Fruit fly (Drosophila melanogaster) whole organism, embryonic: ENCODE measurements around the gene CG33483.

Source experiments
- ATbp ChIP-seq: fragments of 200-800 bp; sonication (Bioruptor generic); optimal IDR thresholded peaks from 2 replicates; lab custom pipeline; 2017; ENCODE audit warnings: missing biosample characterization, mild to moderate bottlenecking, missing genetic modification characterization, missing genetic modification reagents
- Aef1 ChIP-seq: fragments of 200-800 bp; sonication (Bioruptor generic); IDR thresholded peaks from 3 replicates; pipeline ENCODE4 v1.3.6; 2022; ENCODE audit warnings: missing biosample characterization, missing genetic modification characterization
- Bteb2 ChIP-seq: fragments of 200-800 bp; sonication (Bioruptor generic); optimal IDR thresholded peaks from 2 replicates; lab custom pipeline; 2016; ENCODE audit warnings: missing biosample characterization, missing genetic modification characterization
- CG12769 ChIP-seq: fragments of 200-800 bp; sonication (Bioruptor generic); optimal IDR thresholded peaks from 2 replicates; lab custom pipeline; 2019; ENCODE audit warnings: missing biosample characterization, mild to moderate bottlenecking, missing genetic modification characterization, moderate library complexity
- CG14710 ChIP-seq: fragments of 200-800 bp; sonication (Bioruptor generic); optimal IDR thresholded peaks from 3 replicates; lab custom pipeline; 2019; ENCODE audit warnings: missing biosample characterization, mild to moderate bottlenecking, missing genetic modification characterization, moderate library complexity
- CG1603 ChIP-seq: fragments of 200-800 bp; sonication (Bioruptor generic); optimal IDR thresholded peaks from 2 replicates; lab custom pipeline; 2019; ENCODE audit warnings: missing biosample characterization, mild to moderate bottlenecking, missing genetic modification characterization, moderate library complexity
- CG17385 ChIP-seq: fragments of 200-800 bp; sonication (Bioruptor generic); optimal IDR thresholded peaks from 3 replicates; lab custom pipeline; 2018; ENCODE audit warnings: missing biosample characterization, mild to moderate bottlenecking, missing genetic modification characterization
- CG1792 ChIP-seq: fragments of 200-800 bp; sonication (Bioruptor generic); optimal IDR thresholded peaks from 2 replicates; lab custom pipeline; 2016; ENCODE audit warnings: missing biosample characterization, missing genetic modification characterization
- CG18764 ChIP-seq: fragments of 200-800 bp; sonication (Bioruptor generic); optimal IDR thresholded peaks from 3 replicates; lab custom pipeline; 2016; ENCODE audit warnings: missing biosample characterization, missing genetic modification characterization
- CG2129 ChIP-seq: fragments of 200-800 bp; sonication (Bioruptor generic); IDR thresholded peaks from 2 replicates; pipeline ENCODE4 v1.3.6; 2022; ENCODE audit warnings: missing biosample characterization, missing genetic modification characterization; ENCODE audit not compliant: partially characterized antibody
- CG31441 ChIP-seq: fragments of 200-800 bp; sonication (Bioruptor generic); IDR thresholded peaks from 2 replicates; pipeline ENCODE4 v1.3.6; 2022; ENCODE audit warnings: missing biosample characterization, missing genetic modification characterization
- CG33213 ChIP-seq: fragments of 200-800 bp; sonication (Bioruptor generic); optimal IDR thresholded peaks from 3 replicates; lab custom pipeline; 2016; ENCODE audit warnings: missing biosample characterization, missing genetic modification characterization
- CG4282 ChIP-seq: fragments of 200-800 bp; sonication (Bioruptor generic); optimal IDR thresholded peaks from 2 replicates; lab custom pipeline; 2016; ENCODE audit warnings: missing biosample characterization, missing genetic modification characterization
- CG4617 ChIP-seq: fragments of 200-800 bp; sonication (Bioruptor generic); optimal IDR thresholded peaks from 3 replicates; lab custom pipeline; 2016; ENCODE audit warnings: missing biosample characterization, missing genetic modification characterization, borderline replicate concordance
- CG5180 ChIP-seq: fragments of 200-800 bp; sonication (Bioruptor generic); optimal IDR thresholded peaks from 3 replicates; lab custom pipeline; 2017; ENCODE audit warnings: missing biosample characterization, missing genetic modification characterization, mild to moderate bottlenecking, moderate library complexity, missing genetic modification reagents
- CG6683 ChIP-seq: fragments of 200-800 bp; sonication (Bioruptor generic); optimal IDR thresholded peaks from 2 replicates; lab custom pipeline; 2017; ENCODE audit warnings: missing biosample characterization, mild to moderate bottlenecking, missing genetic modification characterization, missing genetic modification reagents
- CG8290 ChIP-seq, 3 experiments: fragments of 200-800 bp; sonication (Bioruptor generic); optimal IDR thresholded peaks; 2 replicates each; lab custom pipeline; 2016 to 2019; ENCODE audit warnings: missing biosample characterization in 3 of 3, missing genetic modification characterization in 3 of 3, mild to moderate bottlenecking in 2 of 3, moderate library complexity in 1 of 3
- CG9932 ChIP-seq: fragments of 200-800 bp; sonication (Bioruptor generic); IDR thresholded peaks from 2 replicates; pipeline ENCODE4 v1.3.6; 2022; ENCODE audit warnings: missing biosample characterization, missing genetic modification characterization
- CHES-1-like ChIP-seq: fragments of 200-800 bp; sonication (Bioruptor generic); optimal IDR thresholded peaks from 2 replicates; lab custom pipeline; 2016; ENCODE audit warnings: missing biosample characterization, missing genetic modification characterization
- Dip2 ChIP-seq: fragments of 200-800 bp; sonication (Bioruptor generic); IDR thresholded peaks from 2 replicates; pipeline ENCODE4 v1.3.6; 2022; ENCODE audit warnings: missing biosample characterization, missing genetic modification characterization
- Dip3 ChIP-seq: fragments of 200-800 bp; sonication (Bioruptor generic); optimal IDR thresholded peaks from 3 replicates; lab custom pipeline; 2016; ENCODE audit warnings: missing biosample characterization, missing genetic modification characterization
- Elba2 ChIP-seq: fragments of 200-800 bp; sonication (Bioruptor generic); optimal IDR thresholded peaks from 3 replicates; lab custom pipeline; 2016; ENCODE audit warnings: missing biosample characterization, missing genetic modification characterization
- HmgD ChIP-seq: fragments of 200-800 bp; sonication (Bioruptor generic); optimal IDR thresholded peaks from 3 replicates; lab custom pipeline; 2016; ENCODE audit warnings: missing biosample characterization, missing genetic modification characterization
- Lhr ChIP-seq: fragments of 200-800 bp; sonication (Bioruptor generic); optimal IDR thresholded peaks from 3 replicates; lab custom pipeline; 2017; ENCODE audit warnings: mild to moderate bottlenecking, missing biosample characterization, missing genetic modification reagents, missing genetic modification characterization
- MESR4 ChIP-seq: fragments of 200-800 bp; sonication (Bioruptor generic); optimal IDR thresholded peaks from 2 replicates; lab custom pipeline; 2018; ENCODE audit warnings: missing biosample characterization, mild to moderate bottlenecking, missing genetic modification characterization, moderate library complexity
- Mrtf ChIP-seq: fragments of 200-800 bp; sonication (Bioruptor generic); IDR thresholded peaks from 3 replicates; pipeline ENCODE4 v1.3.6; 2022; ENCODE audit warnings: missing biosample characterization, missing genetic modification characterization
- Myb ChIP-seq: fragments of 200-800 bp; sonication (Bioruptor generic); optimal IDR thresholded peaks from 2 replicates; lab custom pipeline; 2016; ENCODE audit warnings: missing biosample characterization, missing genetic modification characterization
- NC2β ChIP-seq: fragments of 200-800 bp; sonication (Bioruptor generic); optimal IDR thresholded peaks from 2 replicates; lab custom pipeline; 2016; ENCODE audit warnings: missing biosample characterization, missing genetic modification characterization
- NK7.1 ChIP-seq: fragments of 200-800 bp; sonication (Bioruptor generic); optimal IDR thresholded peaks from 3 replicates; lab custom pipeline; 2016; ENCODE audit warnings: missing biosample characterization, missing genetic modification characterization
- Nf-YC ChIP-seq: fragments of 200-800 bp; optimal IDR thresholded peaks from 3 replicates; lab custom pipeline; 2019; ENCODE audit warnings: missing biosample characterization, mild to moderate bottlenecking, missing genetic modification characterization, moderate library complexity
- Ravus ChIP-seq: fragments of 200-800 bp; sonication (Bioruptor generic); IDR thresholded peaks from 2 replicates; pipeline ENCODE4 v1.3.6; 2022; ENCODE audit warnings: missing biosample characterization, missing genetic modification characterization
- amos ChIP-seq: fragments of 200-800 bp; sonication (Bioruptor generic); IDR thresholded peaks from 2 replicates; pipeline ENCODE4 v1.3.6; 2022; ENCODE audit warnings: missing biosample characterization, missing genetic modification characterization; ENCODE audit not compliant: partially characterized antibody
- cato ChIP-seq: fragments of 200-800 bp; sonication (Bioruptor generic); optimal IDR thresholded peaks from 2 replicates; lab custom pipeline; 2016; ENCODE audit warnings: missing biosample characterization, missing genetic modification characterization, borderline replicate concordance
- croc ChIP-seq: fragments of 200-800 bp; sonication (Bioruptor generic); conservative IDR thresholded peaks from 3 replicates; pipeline ENCODE4 v1.3.6; 2022; ENCODE audit warnings: missing biosample characterization, missing genetic modification characterization
- cwo ChIP-seq: fragments of 200-800 bp; sonication (Bioruptor generic); optimal IDR thresholded peaks from 3 replicates; lab custom pipeline; 2017; ENCODE audit warnings: missing biosample characterization, missing genetic modification characterization, mild to moderate bottlenecking, moderate library complexity, missing genetic modification reagents
- fd64A ChIP-seq: fragments of 200-800 bp; sonication (Bioruptor generic); optimal IDR thresholded peaks from 3 replicates; lab custom pipeline; 2018; ENCODE audit warnings: missing biosample characterization, mild to moderate bottlenecking, missing genetic modification characterization
- gcm ChIP-seq: fragments of 200-800 bp; sonication (Bioruptor generic); optimal IDR thresholded peaks from 2 replicates; lab custom pipeline; 2019; ENCODE audit warnings: missing biosample characterization, mild to moderate bottlenecking, missing genetic modification characterization, moderate library complexity
- gsb ChIP-seq: fragments of 200-800 bp; sonication (Bioruptor generic); IDR thresholded peaks from 2 replicates; pipeline ENCODE4 v1.3.6; 2022; ENCODE audit warnings: missing biosample characterization, missing genetic modification characterization
- her ChIP-seq: fragments of 200-800 bp; sonication (Bioruptor generic); optimal IDR thresholded peaks from 2 replicates; lab custom pipeline; 2016; ENCODE audit warnings: missing biosample characterization, missing genetic modification characterization
- klu ChIP-seq: fragments of 200-800 bp; sonication (Bioruptor generic); IDR thresholded peaks from 2 replicates; pipeline ENCODE4 v1.3.6; 2022; ENCODE audit warnings: missing biosample characterization, missing genetic modification characterization
- maf-S ChIP-seq: fragments of 200-800 bp; sonication (Bioruptor generic); optimal IDR thresholded peaks from 2 replicates; lab custom pipeline; 2016; ENCODE audit warnings: missing biosample characterization, missing genetic modification characterization
- nerfin-1 ChIP-seq: fragments of 200-800 bp; sonication (Bioruptor generic); optimal IDR thresholded peaks from 3 replicates; lab custom pipeline; 2019; ENCODE audit warnings: missing biosample characterization, mild to moderate bottlenecking, missing genetic modification characterization, moderate library complexity
- nmo ChIP-seq: fragments of 200-800 bp; sonication (Bioruptor generic); optimal IDR thresholded peaks from 2 replicates; lab custom pipeline; 2018; ENCODE audit warnings: missing biosample characterization, mild to moderate bottlenecking, missing genetic modification characterization, moderate library complexity
- psq ChIP-seq: fragments of 200-800 bp; sonication (Bioruptor generic); optimal IDR thresholded peaks from 2 replicates; lab custom pipeline; 2017; ENCODE audit warnings: missing biosample characterization, missing genetic modification characterization
- pzg ChIP-seq: fragments of 200-800 bp; sonication (Bioruptor generic); optimal IDR thresholded peaks from 3 replicates; lab custom pipeline; 2018; ENCODE audit warnings: missing biosample characterization, mild to moderate bottlenecking, missing genetic modification characterization, moderate library complexity
- tap ChIP-seq: fragments of 200-800 bp; optimal IDR thresholded peaks from 3 replicates; lab custom pipeline; 2019; ENCODE audit warnings: missing biosample characterization, mild to moderate bottlenecking, missing genetic modification characterization, moderate library complexity
- wor ChIP-seq: fragments of 200-800 bp; sonication (Bioruptor generic); IDR thresholded peaks from 2 replicates; pipeline ENCODE4 v1.3.6; 2022; ENCODE audit warnings: missing biosample characterization, missing genetic modification characterization

Gene CG33483

dm6 chr3R:30888550-30889259 lies 13.3 kb downstream of the CG33483 start, which contains the start of gene Sap-r (continued):
- TF ChIP-seq Elba2 (no peak), CG1603 (tag; lab: Kevin White, UChicago) (peak; percentile 85), MESR4 (GFP tag; lab: Kevin White, UChicago) (peak; percentile 96), NC2β (GFP tag; lab: Kevin White, UChicago) (peak; percentile 45), pzg (GFP tag; lab: Kevin White, UChicago) (peak; percentile 98), CG2129 (0 out of 2 replicates have a peak, but pooled peaks have one; percentile 28), CG5180 (no peak), tap (tag; lab: Kevin White, UChicago) (peak; percentile 11), CG18764 (no peak), nmo (peak; percentile 65), Myb (GFP tag; lab: Kevin White, UChicago) (peak; percentile 67), Lhr (GFP tag; lab: Kevin White, UChicago) (peak; percentile 98), CG9932 (GFP tag; lab: Robert Waterston, UW) (peak; percentile 49; the same call in 1 of the 2 replicates), Nf-YC (tag; lab: Kevin White, UChicago) (peak; percentile 92), klu (GFP tag; lab: Robert Waterston, UW) (no peak), Dip2 (GFP tag; lab: Robert Waterston, UW) (no peak), CHES-1-like (GFP tag; lab: Kevin White, UChicago) (peak; percentile 7), amos (GFP tag; lab: Robert Waterston, UW) (peak; percentile 90), CG4282 (no peak), CG1792 (GFP tag; lab: Kevin White, UChicago) (no peak), CG8290 (GFP tag; optimal IDR thresholded peaks at IDR 0.05; lab: Kevin White, UChicago) (peak; percentile 44), CG8290 (tag; optimal IDR thresholded peaks at IDR 0.05; lab: Kevin White, UChicago) (peak in 1 of 2 experiments; percentile 84), Bteb2 (GFP tag; lab: Kevin White, UChicago) (peak; percentile 12), nerfin-1 (peak; percentile 1), Dip3 (GFP tag; lab: Kevin White, UChicago) (no peak), CG33213 (GFP tag; lab: Kevin White, UChicago) (peak; percentile 83), psq (GFP tag; lab: Kevin White, UChicago) (peak; percentile 69), Aef1 (GFP tag; lab: Robert Waterston, UW) (no peak), wor (GFP tag; lab: Robert Waterston, UW) (no peak), croc (GFP tag; lab: Robert Waterston, UW) (no peak), gcm (GFP tag; lab: Kevin White, UChicago) (no peak), ATbp (no peak), HmgD (GFP tag; lab: Kevin White, UChicago) (peak; percentile 48), gsb (GFP tag; lab: Robert Waterston, UW) (no peak)

- TF ChIP-seq fd64A (GFP tag; lab: Kevin White, UChicago) (peak; percentile 49), CG4617 (GFP tag; lab: Kevin White, UChicago) (no peak), maf-S (GFP tag; lab: Kevin White, UChicago) (peak; percentile 38), cwo (GFP tag; lab: Kevin White, UChicago) (peak; percentile 71), CG17385 (GFP tag; lab: Kevin White, UChicago) (peak; percentile 55), CG12769 (tag; lab: Kevin White, UChicago) (no peak), cato (GFP tag; lab: Kevin White, UChicago) (no peak), amos (GFP tag; lab: Robert Waterston, UW) (no peak), Mrtf (GFP tag; lab: Robert Waterston, UW) (peak; percentile 77; the same call in 2 of the 3 replicates), Ravus (GFP tag; lab: Robert Waterston, UW) (no peak; the same call in 1 of the 2 replicates), NK7.1 (GFP tag; lab: Kevin White, UChicago) (peak; percentile 7), her (GFP tag; lab: Kevin White, UChicago) (peak; percentile 65), CG6683 (GFP tag; lab: Kevin White, UChicago) (no peak), CG14710 (tag; lab: Kevin White, UChicago) (peak; percentile 32), CG8290 (GFP tag; optimal IDR thresholded peaks at IDR 0.05; lab: Kevin White, UChicago) (no peak), CG8290 (tag; optimal IDR thresholded peaks at IDR 0.05; lab: Kevin White, UChicago) (no peak), CG31441 (no peak; the same call in 1 of the 2 replicates)
Observed at dm6 chr3R:30887711-30888549, 14.0 kb downstream of the CG33483 start.
